Fruit fly (Drosophila melanogaster): ENCODE results near the gene CG12689.

dm6 chrX:7633036-7633435, 47.1 kb upstream of the CG12689 start:
- TF ChIP-seq pad (GFP tag; optimal IDR thresholded peaks at IDR 0.05) (no peak), Hr96 (GFP tag; optimal IDR thresholded peaks at IDR 0.05) (no peak), toe (GFP tag; optimal IDR thresholded peaks at IDR 0.05) (no peak), Mnt (GFP tag; optimal IDR thresholded peaks at IDR 0.05) (no peak), CG14711 (tag; optimal IDR thresholded peaks at IDR 0.05) (no peak), Crg-1 (GFP tag; optimal IDR thresholded peaks at IDR 0.05) (no peak), kay (GFP tag; ENCODE audit: borderline replicate concordance) (no peak), ovo (GFP tag; optimal IDR thresholded peaks at IDR 0.05) (no peak)

Measured in whole organism, adult.